Worm (Caenorhabditis elegans) whole organism, L1 larva: Measurements from ENCODE around the gene K08E4.2.

Experiments
- C34B4.2 ChIP-seq: sonication (generic microtip); optimal IDR thresholded peaks from 2 replicates; lab custom pipeline; 2017; ENCODE audit warnings: mild to moderate bottlenecking, missing genetic modification characterization, missing compliant biosample characterization
- Y116A8C.19 ChIP-seq: sonication (generic microtip); optimal IDR thresholded peaks from 2 replicates; lab custom pipeline; 2016; ENCODE audit warnings: missing compliant biosample characterization, missing genetic modification characterization, borderline replicate concordance
- ama-1 ChIP-seq: fragments of 150-350 bp; optimal IDR thresholded peaks from 2 replicates; lab custom pipeline; 2014
- blmp-1 ChIP-seq: fragments of 150-350 bp; optimal IDR thresholded peaks from 2 replicates; lab custom pipeline; 2014; ENCODE audit warnings: missing biosample characterization, missing genetic modification characterization
- ceh-8 ChIP-seq: fragments of 200-800 bp; sonication (Bioruptor generic); optimal IDR thresholded peaks from 2 replicates; lab custom pipeline; 2018; ENCODE audit warnings: mild to moderate bottlenecking, missing genetic modification characterization, moderate library complexity, missing compliant biosample characterization
- ceh-82 ChIP-seq, 3 experiments: fragments of 150-350 bp in 1 of 3; sonication (generic microtip) in 2 of 3; optimal IDR thresholded peaks; 2 replicates each; lab custom pipeline; 2014 to 2017; ENCODE audit warnings: missing biosample characterization in 3 of 3, missing genetic modification characterization in 3 of 3
- ceh-90 ChIP-seq: sonication (generic microtip); optimal IDR thresholded peaks from 2 replicates; lab custom pipeline; 2016; ENCODE audit warnings: missing genetic modification characterization, missing compliant biosample characterization
- dsc-1 ChIP-seq: sonication (generic microtip); optimal IDR thresholded peaks from 2 replicates; lab custom pipeline; 2016; ENCODE audit warnings: mild to moderate bottlenecking, missing genetic modification characterization, missing compliant biosample characterization
- efl-3 ChIP-seq: fragments of 200-800 bp; sonication (Bioruptor generic); optimal IDR thresholded peaks from 2 replicates; lab custom pipeline; 2018; ENCODE audit warnings: mild to moderate bottlenecking, missing genetic modification characterization, missing compliant biosample characterization
- egl-13 ChIP-seq: sonication (generic microtip); optimal IDR thresholded peaks from 2 replicates; lab custom pipeline; 2016; ENCODE audit warnings: missing genotype, missing genetic modification reagents, missing genetic modification characterization, missing compliant biosample characterization
- elt-2 ChIP-seq: sonication (generic microtip); optimal IDR thresholded peaks from 2 replicates; lab custom pipeline; 2016; ENCODE audit warnings: missing genetic modification characterization, mild to moderate bottlenecking, inconsistent platforms, missing compliant biosample characterization, missing genetic modification reagents
- elt-3 ChIP-seq, 6 experiments: fragments of 150-350 bp in 1 of 6; sonication (generic microtip); optimal IDR thresholded peaks; 2 replicates each; lab custom pipeline; 2017 to 2018; ENCODE audit warnings: missing biosample characterization in 6 of 6, missing genetic modification characterization in 6 of 6, inconsistent platforms in 1 of 6
- hpl-2 ChIP-seq: fragments of 150-350 bp; optimal IDR thresholded peaks from 2 replicates; lab custom pipeline; 2014; ENCODE audit warnings: missing biosample characterization, missing genetic modification reagents, missing genetic modification characterization
- irx-1 ChIP-seq: sonication (generic microtip); optimal IDR thresholded peaks from 2 replicates; lab custom pipeline; 2016; ENCODE audit warnings: missing genetic modification characterization, missing compliant biosample characterization
- jun-1 ChIP-seq: fragments of 150-350 bp; optimal IDR thresholded peaks from 2 replicates; lab custom pipeline; 2014; ENCODE audit warnings: missing biosample characterization, missing genetic modification reagents, missing genetic modification characterization
- lin-13 ChIP-seq: fragments of 150-350 bp; optimal IDR thresholded peaks from 2 replicates; lab custom pipeline; 2014; ENCODE audit warnings: missing biosample characterization, missing genetic modification reagents, missing genetic modification characterization
- lin-14 ChIP-seq: fragments of 200-800 bp; sonication (Bioruptor generic); optimal IDR thresholded peaks from 2 replicates; lab custom pipeline; 2018; ENCODE audit warnings: mild to moderate bottlenecking, missing genetic modification characterization, moderate library complexity, missing compliant biosample characterization
- lin-35 ChIP-seq, 2 experiments: fragments of 150-350 bp; optimal IDR thresholded peaks; 2 replicates each; lab custom pipeline; 2014; ENCODE audit warnings: missing biosample characterization in 2 of 2, missing genetic modification characterization in 2 of 2, missing genetic modification reagents in 2 of 2
- lin-39 ChIP-seq: fragments of 150-350 bp; optimal IDR thresholded peaks from 2 replicates; lab custom pipeline; 2014; ENCODE audit warnings: missing biosample characterization, missing genetic modification reagents, missing genetic modification characterization
- mef-2 ChIP-seq: fragments of 150-350 bp; optimal IDR thresholded peaks from 2 replicates; lab custom pipeline; 2014; ENCODE audit warnings: missing biosample characterization, missing genetic modification characterization
- nhr-19 ChIP-seq: fragments of 200-800 bp; sonication (Bioruptor generic); conservative IDR thresholded peaks from 2 replicates; pipeline ENCODE4 v1.3.6; 2022; ENCODE audit warnings: missing genetic modification characterization, missing compliant biosample characterization
- nhr-20 ChIP-seq: sonication (generic microtip); optimal IDR thresholded peaks from 2 replicates; lab custom pipeline; 2016; ENCODE audit warnings: mild to moderate bottlenecking, missing genetic modification characterization, missing compliant biosample characterization
- nhr-237 ChIP-seq: fragments of 150-350 bp; optimal IDR thresholded peaks from 2 replicates; lab custom pipeline; 2014; ENCODE audit warnings: missing biosample characterization, missing genetic modification characterization
- nhr-71 ChIP-seq: sonication (generic microtip); optimal IDR thresholded peaks from 2 replicates; lab custom pipeline; 2016; ENCODE audit warnings: mild to moderate bottlenecking, missing genetic modification characterization, moderate library complexity, missing compliant biosample characterization
- nhr-84 ChIP-seq: sonication (generic microtip); optimal IDR thresholded peaks from 2 replicates; lab custom pipeline; 2017; ENCODE audit warnings: missing biosample characterization, missing genetic modification characterization
- nhr-85 ChIP-seq: sonication (generic microtip); peaks from one replicate; lab custom pipeline; 2016; ENCODE audit warnings: missing genetic modification characterization, inconsistent platforms, missing compliant biosample characterization
- nhr-90 ChIP-seq: sonication (generic microtip); optimal IDR thresholded peaks from 2 replicates; lab custom pipeline; 2016; ENCODE audit warnings: mild to moderate bottlenecking, missing genetic modification characterization, missing compliant biosample characterization; ENCODE audit not compliant: poor library complexity
- pqm-1 ChIP-seq: sonication (generic microtip); optimal IDR thresholded peaks from 3 replicates; lab custom pipeline; 2017; ENCODE audit warnings: missing biosample characterization, missing genetic modification characterization
- snu-23 ChIP-seq: sonication (generic microtip); optimal IDR thresholded peaks from 2 replicates; lab custom pipeline; 2016; ENCODE audit warnings: missing genetic modification characterization, missing compliant biosample characterization
- sptf-1 ChIP-seq: fragments of 150-350 bp; optimal IDR thresholded peaks from 2 replicates; lab custom pipeline; 2014; ENCODE audit warnings: missing biosample characterization, missing genetic modification characterization
- tbx-2 ChIP-seq: sonication (generic microtip); optimal IDR thresholded peaks from 2 replicates; lab custom pipeline; 2016; ENCODE audit warnings: missing genetic modification characterization, missing compliant biosample characterization
- tlp-1 ChIP-seq: fragments of 150-350 bp; optimal IDR thresholded peaks from 2 replicates; lab custom pipeline; 2014; ENCODE audit warnings: missing biosample characterization, missing genetic modification characterization
- unc-30 ChIP-seq: sonication (generic microtip); optimal IDR thresholded peaks from 2 replicates; lab custom pipeline; 2017; ENCODE audit warnings: missing biosample characterization, missing genetic modification characterization
- unc-62 ChIP-seq: fragments of 150-350 bp; optimal IDR thresholded peaks from 2 replicates; lab custom pipeline; 2014; ENCODE audit warnings: missing biosample characterization, missing genetic modification reagents, missing genetic modification characterization
- xbp-1 ChIP-seq: sonication (generic microtip); optimal IDR thresholded peaks from 2 replicates; lab custom pipeline; 2016; ENCODE audit warnings: missing genetic modification characterization, missing compliant biosample characterization
- zag-1 ChIP-seq: fragments of 150-350 bp; optimal IDR thresholded peaks from 2 replicates; lab custom pipeline; 2014; ENCODE audit warnings: missing biosample characterization, missing genetic modification characterization
- zip-4 ChIP-seq: fragments of 200-800 bp; sonication (Bioruptor generic); optimal IDR thresholded peaks from 2 replicates; lab custom pipeline; 2018; ENCODE audit warnings: mild to moderate bottlenecking, missing genetic modification characterization, moderate library complexity, missing compliant biosample characterization
- ztf-4 ChIP-seq: fragments of 150-350 bp; optimal IDR thresholded peaks from 2 replicates; lab custom pipeline; 2014; ENCODE audit warnings: missing biosample characterization, missing genetic modification characterization

The K08E4.2 gene

DNA sequence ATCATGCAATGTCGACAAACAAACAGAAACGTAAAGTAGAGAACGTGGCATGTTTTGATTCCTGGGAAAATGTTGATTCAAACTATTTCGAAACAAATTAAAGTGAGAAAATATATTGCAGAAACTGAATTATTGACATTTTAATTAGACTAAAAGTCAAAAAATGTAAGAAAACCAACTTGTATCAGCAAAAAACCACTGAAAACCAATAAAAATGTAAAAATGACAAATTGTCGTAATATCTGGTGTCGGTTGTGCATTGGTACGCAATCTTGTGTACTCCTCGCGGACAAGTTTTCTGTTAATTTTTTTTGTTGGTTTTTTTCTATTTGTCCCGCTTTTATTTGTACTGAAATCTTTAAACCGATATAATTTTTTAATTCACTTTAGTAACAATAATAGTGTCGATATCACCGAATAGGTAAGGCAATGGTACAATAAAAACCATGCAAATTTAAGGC is 26.7 kb downstream of the K08E4.2 start, which contains the start of gene T12G3.11 (continued):
- TF ChIP-seq lin-39 (tag; lab: Kevin White, UChicago), result no peak
- no peak for TF ChIP-seq lin-13 (GFP tag; lab: Kevin White, UChicago)
- TF ChIP-seq Y116A8C.19 (tag; lab: Kevin White, UChicago), result no peak
- no peak for TF ChIP-seq unc-62 (GFP tag; lab: Kevin White, UChicago)
- TF ChIP-seq ceh-82 (tag; optimal IDR thresholded peaks at IDR 0.05; lab: Kevin White, UChicago), result peak in 2 of 3 experiments; percentile 7 to 20
- no peak for TF ChIP-seq ceh-90 (tag; lab: Kevin White, UChicago)
- TF ChIP-seq tbx-2 (tag; lab: Kevin White, UChicago), result peak; percentile 49
- no peak for TF ChIP-seq unc-30
- no peak for TF ChIP-seq nhr-237
- TF ChIP-seq lin-35 (GFP tag; optimal IDR thresholded peaks at IDR 0.05; lab: Kevin White, UChicago), result peak; percentile 49 to 55
- no peak for TF ChIP-seq elt-2 (tag; lab: Kevin White, UChicago)
- peak in 1 of 6 experiments; percentile 19 for TF ChIP-seq elt-3 (tag; optimal IDR thresholded peaks at IDR 0.05; lab: Kevin White, UChicago)
- TF ChIP-seq hpl-2 (GFP tag; lab: Kevin White, UChicago), result no peak
- no peak for TF ChIP-seq jun-1 (tag; lab: Kevin White, UChicago)
- TF ChIP-seq zip-4 (GFP tag; lab: Kevin White, UChicago), result no peak
- TF ChIP-seq sptf-1 (tag; lab: Kevin White, UChicago), result no peak

DNA sequence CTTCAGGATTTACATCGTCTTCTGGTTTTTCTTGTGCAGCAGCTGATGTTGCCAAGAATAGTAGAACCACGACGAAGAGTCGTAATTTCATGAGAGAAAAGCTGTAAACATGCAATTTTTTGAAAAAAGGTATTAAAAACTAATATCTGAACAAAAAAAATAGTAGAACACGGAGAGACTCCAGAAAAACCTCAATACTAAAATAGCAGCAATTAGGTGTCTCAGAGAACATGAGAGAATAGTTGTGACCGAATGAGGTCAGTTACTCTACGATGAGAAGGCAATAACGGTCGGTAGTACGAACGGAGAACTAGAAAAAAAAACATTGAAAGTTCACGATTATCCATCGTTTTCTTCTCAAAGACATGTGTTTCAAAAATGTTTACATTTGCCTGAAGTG is 27.4 kb downstream of the K08E4.2 start, which contains the start of gene tgn-38:
Gene tgn-38 (minus strand): TSS at position 101 of the 400 bp plus-strand sequence.
- no peak for TF ChIP-seq nhr-19 (GFP tag; lab: Robert Waterston, UW)
- no peak for TF ChIP-seq xbp-1 (tag; lab: Kevin White, UChicago)
- TF ChIP-seq ceh-8 (GFP tag; lab: Kevin White, UChicago), result no peak
- no peak for TF ChIP-seq nhr-20 (tag; lab: Kevin White, UChicago)
- TF ChIP-seq lin-35 (GFP tag; optimal IDR thresholded peaks at IDR 0.05; lab: Kevin White, UChicago), result no peak
- no peak for TF ChIP-seq zag-1
- TF ChIP-seq elt-2 (tag; lab: Kevin White, UChicago), result no peak
- TF ChIP-seq C34B4.2, result no peak
- TF ChIP-seq tlp-1 (tag; lab: Kevin White, UChicago), result no peak
- no peak for TF ChIP-seq ama-1 (lab: Kevin White, UChicago)
- TF ChIP-seq pqm-1, result no peak
- no peak for TF ChIP-seq elt-3 (tag; optimal IDR thresholded peaks at IDR 0.05; lab: Kevin White, UChicago)
- no peak for TF ChIP-seq dsc-1

DNA sequence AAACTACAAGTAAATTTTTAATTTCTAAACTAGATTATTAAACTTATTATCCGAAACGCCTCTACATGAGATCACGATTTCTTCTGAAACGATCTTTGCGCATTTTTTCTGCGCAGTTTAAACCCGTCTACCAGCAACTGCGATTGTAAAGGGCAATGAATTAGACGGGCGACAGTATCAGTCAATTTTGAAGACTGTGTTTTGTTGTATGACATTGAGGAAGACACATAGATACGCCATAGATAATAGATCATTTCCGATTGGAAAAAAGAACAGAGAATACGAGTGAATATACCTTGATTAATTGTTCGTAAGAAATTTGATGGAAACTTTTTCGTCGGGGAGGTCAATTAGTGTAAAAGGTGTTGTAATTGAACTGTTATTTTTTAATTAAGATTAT is 35.1 kb downstream of the K08E4.2 start:
- TF ChIP-seq elt-3 (tag; optimal IDR thresholded peaks at IDR 0.05; lab: Kevin White, UChicago) (peak in 5 of 6 experiments; percentile 6 to 64 (median 52)), efl-3 (GFP tag; lab: Kevin White, UChicago) (no peak), lin-14 (GFP tag; lab: Kevin White, UChicago) (peak; percentile 79), tbx-2 (tag; lab: Kevin White, UChicago) (peak; percentile 9), dsc-1 (no peak), irx-1 (peak; percentile 37), nhr-90 (tag; lab: Kevin White, UChicago) (peak; percentile 43), egl-13 (tag; lab: Kevin White, UChicago) (no peak), snu-23 (peak; percentile 37), mef-2 (tag; lab: Kevin White, UChicago) (no peak), tlp-1 (tag; lab: Kevin White, UChicago) (no peak), lin-39 (tag; lab: Kevin White, UChicago) (peak; percentile 14), nhr-71 (peak; percentile 75), nhr-20 (tag; lab: Kevin White, UChicago) (peak; percentile 66), lin-35 (GFP tag; optimal IDR thresholded peaks at IDR 0.05; lab: Kevin White, UChicago) (peak in 1 of 2 experiments; percentile 10), nhr-85 (tag; lab: Kevin White, UChicago) (peak; percentile 94), nhr-84 (tag; lab: Kevin White, UChicago) (no peak), blmp-1 (tag; lab: Kevin White, UChicago) (peak; percentile 58), ztf-4 (tag; lab: Kevin White, UChicago) (no peak), jun-1 (tag; lab: Kevin White, UChicago) (no peak)
